Worm (Caenorhabditis elegans) whole organism, L4 larva: ENCODE measurements around the gene F59B10.3.

Source experiments
- D1046.2 ChIP-seq: fragments of 200-800 bp; sonication (Bioruptor generic); IDR thresholded peaks from 2 replicates; pipeline ENCODE4 v1.3.6; 2022; ENCODE audit warnings: missing genetic modification characterization, missing compliant biosample characterization
- F37D6.2 ChIP-seq: sonication (generic microtip); optimal IDR thresholded peaks from 2 replicates; lab custom pipeline; 2016; ENCODE audit warnings: mild to moderate bottlenecking, missing genetic modification characterization, missing compliant biosample characterization
- F44E2.7 ChIP-seq: fragments of 200-800 bp; sonication (Bioruptor generic); IDR thresholded peaks from 2 replicates; pipeline ENCODE4 v2.1.2; 2022; ENCODE audit warnings: missing genetic modification characterization, missing compliant biosample characterization
- R02D3.7 ChIP-seq: fragments of 150-350 bp; sonication (generic microtip); optimal IDR thresholded peaks from 3 replicates; lab custom pipeline; 2014; ENCODE audit warnings: missing biosample characterization, missing genetic modification characterization
- T20F7.1 ChIP-seq: fragments of 200-800 bp; sonication (Bioruptor generic); optimal IDR thresholded peaks from 2 replicates; lab custom pipeline; 2018; ENCODE audit warnings: mild to moderate bottlenecking, missing genetic modification characterization, missing compliant biosample characterization
- T26A8.4 ChIP-seq: fragments of 200-800 bp; sonication (Bioruptor generic); IDR thresholded peaks from 2 replicates; pipeline ENCODE4 v1.3.6; 2022; ENCODE audit warnings: missing genetic modification characterization, missing compliant biosample characterization
- Y5F2A.4 ChIP-seq: fragments of 200-800 bp; sonication (Bioruptor generic); optimal IDR thresholded peaks from 2 replicates; lab custom pipeline; 2018; ENCODE audit warnings: mild to moderate bottlenecking, missing genetic modification characterization, missing compliant biosample characterization
- ama-1 ChIP-seq: fragments of 150-350 bp; optimal IDR thresholded peaks from 2 replicates; lab custom pipeline; 2014; ENCODE audit warnings: inconsistent platforms, mixed read lengths
- arid-1 ChIP-seq: fragments of 200-800 bp; sonication (Bioruptor generic); conservative IDR thresholded peaks from 2 replicates; pipeline ENCODE4 v1.3.6; 2022; ENCODE audit warnings: missing genetic modification reagents, missing genetic modification characterization, missing compliant biosample characterization
- ceh-20 ChIP-seq: fragments of 200-800 bp; sonication (Bioruptor generic); IDR thresholded peaks from 2 replicates; pipeline ENCODE4 v1.3.6; 2022; ENCODE audit warnings: missing genetic modification reagents, missing genetic modification characterization, missing compliant biosample characterization
- ceh-44 ChIP-seq: fragments of 200-800 bp; sonication (Bioruptor generic); IDR thresholded peaks from 2 replicates; pipeline ENCODE4 v1.3.6; 2022; ENCODE audit warnings: missing genetic modification reagents, missing genetic modification characterization, missing compliant biosample characterization
- cey-2 ChIP-seq: sonication (generic microtip); optimal IDR thresholded peaks from 3 replicates; lab custom pipeline; 2017; ENCODE audit warnings: missing genetic modification characterization, mild to moderate bottlenecking, missing compliant biosample characterization, antibody characterized with exemption, borderline replicate concordance; ENCODE audit not compliant: insufficient read depth
- daf-12 ChIP-seq: fragments of 150-350 bp; optimal IDR thresholded peaks from 2 replicates; lab custom pipeline; 2014; ENCODE audit warnings: missing biosample characterization, missing genetic modification reagents, missing genetic modification characterization
- daf-16 ChIP-seq, 3 experiments: sonication (generic microtip); optimal IDR thresholded peaks; 2 replicates each; lab custom pipeline; 2016 to 2017; ENCODE audit warnings: missing genetic modification characterization in 3 of 3, missing genetic modification reagents in 3 of 3, mild to moderate bottlenecking in 2 of 3, missing compliant biosample characterization in 2 of 3, missing biosample characterization in 1 of 3, moderate library complexity in 1 of 3
- daf-19 ChIP-seq: fragments of 200-800 bp; sonication (Bioruptor generic); conservative IDR thresholded peaks from 2 replicates; pipeline ENCODE4 v1.3.6; 2022; ENCODE audit warnings: missing genetic modification characterization, missing compliant biosample characterization
- dmd-8 ChIP-seq: fragments of 200-800 bp; sonication (Bioruptor generic); IDR thresholded peaks from 2 replicates; pipeline ENCODE4 v1.3.6; 2022; ENCODE audit warnings: missing genetic modification characterization, missing compliant biosample characterization
- dve-1 ChIP-seq: sonication (generic microtip); optimal IDR thresholded peaks from 2 replicates; lab custom pipeline; 2017; ENCODE audit warnings: antibody characterized with exemption, mild to moderate bottlenecking, missing genetic modification characterization, missing compliant biosample characterization; ENCODE audit not compliant: insufficient read depth
- egl-27 ChIP-seq: sonication (generic microtip); optimal IDR thresholded peaks from 3 replicates; lab custom pipeline; 2017; ENCODE audit warnings: missing biosample characterization, missing genetic modification reagents, missing genetic modification characterization
- egl-43 ChIP-seq: fragments of 200-800 bp; sonication (Bioruptor generic); IDR thresholded peaks from 2 replicates; pipeline ENCODE4 v1.3.6; 2022; ENCODE audit warnings: missing genetic modification reagents, missing genetic modification characterization, missing compliant biosample characterization
- fkh-10 ChIP-seq: fragments of 150-350 bp; optimal IDR thresholded peaks from 2 replicates; lab custom pipeline; 2014; ENCODE audit warnings: missing biosample characterization, missing genetic modification reagents, missing genetic modification characterization
- fos-1 ChIP-seq: fragments of 150-350 bp; optimal IDR thresholded peaks from 2 replicates; lab custom pipeline; 2014; ENCODE audit warnings: missing biosample characterization, missing genetic modification characterization
- hlh-11 ChIP-seq: fragments of 200-800 bp; sonication (Bioruptor generic); optimal IDR thresholded peaks from 2 replicates; lab custom pipeline; 2018; ENCODE audit warnings: mild to moderate bottlenecking, missing genetic modification characterization, missing compliant biosample characterization
- hlh-30 ChIP-seq: sonication (generic microtip); optimal IDR thresholded peaks from 2 replicates; lab custom pipeline; 2017; ENCODE audit warnings: antibody characterized with exemption, mild to moderate bottlenecking, missing genetic modification characterization, missing compliant biosample characterization; ENCODE audit not compliant: insufficient read depth
- hmg-1.1 ChIP-seq: fragments of 200-800 bp; sonication (Bioruptor generic); IDR thresholded peaks from 2 replicates; pipeline ENCODE4 v1.3.6; 2022; ENCODE audit warnings: missing genetic modification reagents, missing genetic modification characterization, missing compliant biosample characterization
- jun-1 ChIP-seq: fragments of 150-350 bp; optimal IDR thresholded peaks from 2 replicates; lab custom pipeline; 2014; ENCODE audit warnings: missing biosample characterization, missing genetic modification reagents, missing genetic modification characterization
- lin-1 ChIP-seq: fragments of 200-800 bp; sonication (Bioruptor generic); IDR thresholded peaks from 2 replicates; pipeline ENCODE4 v1.3.6; 2022; ENCODE audit warnings: missing genetic modification reagents, missing genetic modification characterization, missing compliant biosample characterization
- lin-13 ChIP-seq: fragments of 150-350 bp; optimal IDR thresholded peaks from 2 replicates; lab custom pipeline; 2014; ENCODE audit warnings: missing biosample characterization, missing genetic modification reagents, missing genetic modification characterization
- lin-39 ChIP-seq: fragments of 150-350 bp; optimal IDR thresholded peaks from 2 replicates; lab custom pipeline; 2014; ENCODE audit warnings: missing biosample characterization, missing genetic modification reagents, missing genetic modification characterization
- madf-9 ChIP-seq: fragments of 200-800 bp; sonication (Bioruptor generic); conservative IDR thresholded peaks from 2 replicates; pipeline ENCODE4 v1.3.6; 2022; ENCODE audit warnings: missing genetic modification reagents, missing genetic modification characterization, missing compliant biosample characterization
- mdl-1 ChIP-seq, 2 experiments: fragments of 150-350 bp in 1 of 2; sonication (generic microtip) in 1 of 2; optimal IDR thresholded peaks; 2 replicates each; lab custom pipeline; 2014 to 2017; ENCODE audit warnings: missing biosample characterization in 2 of 2, missing genetic modification characterization in 2 of 2
- mxl-3 ChIP-seq: fragments of 200-800 bp; sonication (Bioruptor generic); optimal IDR thresholded peaks from 2 replicates; lab custom pipeline; 2018; ENCODE audit warnings: mild to moderate bottlenecking, missing genetic modification characterization, missing compliant biosample characterization
- nhr-102 ChIP-seq: sonication (generic microtip); optimal IDR thresholded peaks from 2 replicates; lab custom pipeline; 2016; ENCODE audit warnings: mild to moderate bottlenecking, missing genetic modification characterization, moderate library complexity, missing compliant biosample characterization
- nhr-11 ChIP-seq: fragments of 150-350 bp; optimal IDR thresholded peaks from 2 replicates; lab custom pipeline; 2014; ENCODE audit warnings: missing biosample characterization, missing genetic modification characterization
- nhr-111 ChIP-seq: fragments of 200-800 bp; sonication (Bioruptor generic); optimal IDR thresholded peaks from 2 replicates; lab custom pipeline; 2018; ENCODE audit warnings: mild to moderate bottlenecking, missing genetic modification characterization, missing compliant biosample characterization
- nhr-28 ChIP-seq: fragments of 150-350 bp; optimal IDR thresholded peaks from 2 replicates; lab custom pipeline; 2014; ENCODE audit warnings: missing biosample characterization, missing genetic modification characterization
- nhr-41 ChIP-seq: fragments of 200-800 bp; sonication (Bioruptor generic); IDR thresholded peaks from 2 replicates; pipeline ENCODE4 v1.3.6; 2022; ENCODE audit warnings: missing genetic modification reagents, missing genetic modification characterization, missing compliant biosample characterization
- nhr-42 ChIP-seq: fragments of 200-800 bp; sonication (Bioruptor generic); IDR thresholded peaks from 2 replicates; pipeline ENCODE4 v1.3.6; 2022; ENCODE audit warnings: missing genetic modification characterization, missing compliant biosample characterization
- nhr-48 ChIP-seq: sonication (generic microtip); optimal IDR thresholded peaks from 2 replicates; lab custom pipeline; 2016; ENCODE audit warnings: mild to moderate bottlenecking, missing genetic modification characterization, missing compliant biosample characterization
- nhr-77 ChIP-seq: fragments of 150-350 bp; optimal IDR thresholded peaks from 2 replicates; lab custom pipeline; 2014; ENCODE audit warnings: missing biosample characterization, missing genetic modification characterization
- skn-1 ChIP-seq: fragments of 150-350 bp; optimal IDR thresholded peaks from 2 replicates; lab custom pipeline; 2014; ENCODE audit warnings: missing biosample characterization, missing genetic modification characterization
- snpc-4 ChIP-seq: fragments of 150-350 bp; optimal IDR thresholded peaks from 2 replicates; lab custom pipeline; 2014; ENCODE audit warnings: missing biosample characterization, missing genetic modification characterization
- spr-1 ChIP-seq: sonication (generic microtip); optimal IDR thresholded peaks from 2 replicates; lab custom pipeline; 2016; ENCODE audit warnings: mild to moderate bottlenecking, missing genetic modification characterization, missing compliant biosample characterization
- spr-3 ChIP-seq: fragments of 200-800 bp; sonication (Bioruptor generic); optimal IDR thresholded peaks from 2 replicates; lab custom pipeline; 2018; ENCODE audit warnings: mild to moderate bottlenecking, missing genetic modification characterization, missing compliant biosample characterization
- tag-97 ChIP-seq: fragments of 200-800 bp; sonication (Bioruptor generic); IDR thresholded peaks from 2 replicates; pipeline ENCODE4 v1.3.6; 2022; ENCODE audit warnings: missing genetic modification characterization, missing compliant biosample characterization
- tra-1 ChIP-seq: fragments of 200-800 bp; sonication (Bioruptor generic); IDR thresholded peaks from 2 replicates; pipeline ENCODE4 v1.3.6; 2022; ENCODE audit warnings: missing genetic modification reagents, missing genetic modification characterization, missing compliant biosample characterization
- unc-39 ChIP-seq: sonication (generic microtip); optimal IDR thresholded peaks from 2 replicates; lab custom pipeline; 2017; ENCODE audit warnings: missing biosample characterization, missing genetic modification characterization
- unc-62 ChIP-seq, 3 experiments: fragments of 150-350 bp in 1 of 3; sonication (generic microtip); optimal IDR thresholded peaks in 2 of 3; peaks in 1 of 3; 1 replicate in 1 of 3; 2 replicates in 2 of 3; lab custom pipeline; 2014 to 2017; ENCODE audit warnings: missing biosample characterization in 3 of 3, missing genetic modification characterization in 3 of 3, missing genetic modification reagents in 3 of 3, missing genotype in 1 of 3
- vab-7 ChIP-seq: fragments of 200-800 bp; sonication (Bioruptor generic); IDR thresholded peaks from 2 replicates; pipeline ENCODE4 v1.3.6; 2022; ENCODE audit warnings: missing genetic modification reagents, missing genetic modification characterization, missing compliant biosample characterization
- zag-1 ChIP-seq: fragments of 150-350 bp; optimal IDR thresholded peaks from 2 replicates; lab custom pipeline; 2014; ENCODE audit warnings: missing biosample characterization, missing genetic modification characterization
- zfp-2 ChIP-seq: sonication (generic microtip); optimal IDR thresholded peaks from 2 replicates; lab custom pipeline; 2016; ENCODE audit warnings: mild to moderate bottlenecking, missing genetic modification characterization, missing compliant biosample characterization
- zip-2 ChIP-seq: fragments of 150-350 bp; optimal IDR thresholded peaks from 2 replicates; lab custom pipeline; 2014; ENCODE audit warnings: missing biosample characterization, missing genetic modification characterization
- ztf-11 ChIP-seq: fragments of 150-350 bp; optimal IDR thresholded peaks from 2 replicates; lab custom pipeline; 2014; ENCODE audit warnings: missing biosample characterization, missing genetic modification characterization

F59B10.3 gene

ce11 chrII:10516375-10516774, 6.0 kb downstream of the F59B10.3 start:
- TF ChIP-seq unc-62 (GFP tag; optimal IDR thresholded peaks at IDR 0.05 in 1 of 2; lab: Kevin White, UChicago) (no peak), unc-62 (tag; optimal IDR thresholded peaks at IDR 0.05; lab: Kevin White, UChicago) (no peak), unc-39 (tag; lab: Kevin White, UChicago) (no peak), tra-1 (GFP tag; lab: Robert Waterston, UW) (peak; percentile 38; the same call in 1 of the 2 replicates), D1046.2 (no peak), spr-1 (no peak), jun-1 (tag; lab: Kevin White, UChicago) (no peak), Y5F2A.4 (GFP tag; lab: Kevin White, UChicago) (no peak), nhr-77 (no peak), fos-1 (tag; lab: Kevin White, UChicago) (no peak), fkh-10 (GFP tag; lab: Kevin White, UChicago) (no peak), ama-1 (lab: Kevin White, UChicago) (no peak), ceh-44 (no peak), skn-1 (tag; lab: Kevin White, UChicago) (no peak), dve-1 (peak; percentile 6), mxl-3 (GFP tag; lab: Kevin White, UChicago) (peak; percentile 27), tag-97 (GFP tag; lab: Robert Waterston, UW) (no peak), daf-19 (GFP tag; lab: Robert Waterston, UW) (no peak), zip-2 (no peak), egl-27 (no peak), T26A8.4 (GFP tag; lab: Robert Waterston, UW) (no peak), spr-3 (GFP tag; lab: Kevin White, UChicago) (no peak), nhr-28 (tag; lab: Kevin White, UChicago) (peak; percentile 40), daf-16 (GFP tag; optimal IDR thresholded peaks at IDR 0.05; lab: Kevin White, UChicago) (no peak), daf-16 (tag; optimal IDR thresholded peaks at IDR 0.05; lab: Kevin White, UChicago) (no peak), madf-9 (GFP tag; lab: Robert Waterston, UW) (no peak), cey-2 (tag; lab: Kevin White, UChicago) (no peak), hlh-11 (peak; percentile 20), zag-1 (no peak), F44E2.7 (GFP tag; lab: Robert Waterston, UW) (no peak), hlh-30 (peak; percentile 31), nhr-41 (GFP tag; lab: Robert Waterston, UW) (no peak), lin-13 (no peak), nhr-111 (GFP tag; lab: Kevin White, UChicago) (no peak), nhr-42 (GFP tag; lab: Robert Waterston, UW) (no peak), ztf-11 (tag; lab: Kevin White, UChicago) (no peak), vab-7 (GFP tag; lab: Robert Waterston, UW) (no peak), nhr-102 (tag; lab: Kevin White, UChicago) (no peak), arid-1 (no peak), nhr-11 (tag; lab: Kevin White, UChicago) (peak; percentile 4), daf-12 (tag; lab: Kevin White, UChicago) (no peak), lin-39 (tag; lab: Kevin White, UChicago) (no peak), zfp-2 (tag; lab: Kevin White, UChicago) (no peak), lin-1 (no peak), R02D3.7 (tag; lab: Kevin White, UChicago) (no peak), hmg-1.1 (GFP tag; lab: Robert Waterston, UW) (no peak), ceh-20 (GFP tag; lab: Robert Waterston, UW) (no peak), snpc-4 (no peak), dmd-8 (GFP tag; lab: Robert Waterston, UW) (no peak), T20F7.1 (GFP tag; lab: Kevin White, UChicago) (no peak), egl-43 (no peak), mdl-1 (tag; optimal IDR thresholded peaks at IDR 0.05; lab: Kevin White, UChicago) (peak in 1 of 2 experiments; percentile 28), F37D6.2 (tag; lab: Kevin White, UChicago) (no peak), nhr-48 (no peak)
